Fruit fly (Drosophila melanogaster): ENCODE results near the gene CG9426.
A peak's percentile ranks its signal among the peaks of the same experiment; 100 is the strongest.

The CG9426 gene

DNA sequence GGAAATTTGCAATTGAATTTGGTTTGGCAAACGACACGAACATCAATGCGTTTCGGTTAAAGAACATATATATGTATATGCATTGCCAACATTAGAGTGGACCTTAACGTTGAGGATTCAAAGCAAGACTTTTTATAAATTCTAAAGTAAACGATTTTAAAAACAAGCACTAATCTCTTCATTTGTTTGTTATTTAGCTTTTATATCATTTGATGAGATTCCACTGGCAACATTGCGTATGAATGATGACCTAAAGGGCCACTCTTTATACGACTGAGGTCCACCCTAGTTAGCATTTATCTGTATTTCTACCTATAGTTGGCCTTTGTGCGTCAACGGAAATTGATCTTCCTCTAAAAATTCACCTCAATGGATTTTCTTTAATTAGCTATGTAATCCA is 39.0 kb upstream of the CG9426 start:
- peak; percentile 26 for TF ChIP-seq Pif1B (GFP tag; optimal IDR thresholded peaks at IDR 0.05)
- no peak for TF ChIP-seq rn (GFP tag; IDR thresholded peaks at IDR 0.05)
- TF ChIP-seq CG9948 (tag; optimal IDR thresholded peaks at IDR 0.05): no peak
- peak; percentile 53 for TF ChIP-seq CG32121 (GFP tag; IDR thresholded peaks at IDR 0.05)
- TF ChIP-seq gl (tag; optimal IDR thresholded peaks at IDR 0.05): no peak
- peak; percentile 72 for TF ChIP-seq CG4496 (GFP tag; IDR thresholded peaks at IDR 0.05)
- TF ChIP-seq Ets98B (GFP tag; IDR thresholded peaks at IDR 0.05): peak; percentile 70
- peak; percentile 67 for TF ChIP-seq CG14655 (GFP tag; optimal IDR thresholded peaks at IDR 0.05)
- TF ChIP-seq Pif1A (GFP tag; optimal IDR thresholded peaks at IDR 0.05): peak; percentile 26
- TF ChIP-seq CG8301 (tag; optimal IDR thresholded peaks at IDR 0.05): peak; percentile 60
- TF ChIP-seq CG8159 (tag; optimal IDR thresholded peaks at IDR 0.05): peak; percentile 72
- TF ChIP-seq fd96Ca (GFP tag; IDR thresholded peaks at IDR 0.05): 0 out of 3 replicates have a peak, but pooled peaks have one; percentile 50

DNA sequence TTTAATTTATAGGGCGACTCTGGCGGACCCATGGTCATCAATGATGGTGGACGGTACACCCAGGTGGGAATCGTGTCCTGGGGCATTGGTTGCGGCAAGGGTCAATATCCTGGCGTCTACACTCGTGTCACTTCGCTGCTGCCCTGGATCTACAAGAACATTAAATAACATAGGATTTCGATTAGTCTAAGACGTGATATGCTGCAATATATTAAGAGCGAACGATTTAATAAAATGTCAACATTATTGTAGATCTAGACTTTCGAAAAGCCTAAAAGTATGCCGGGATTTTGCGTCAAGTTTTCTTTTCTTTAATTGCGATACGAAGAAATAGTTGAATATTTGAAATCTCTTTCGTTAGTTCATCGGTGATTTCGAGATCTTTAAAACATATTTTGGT is 37.5 kb upstream of the CG9426 start, which contains the start of gene Naa20B:
Gene Naa20B, plus strand, starts transcription at position 301 of the 400 bp plus-strand sequence.
- TF ChIP-seq fd96Ca (GFP tag; IDR thresholded peaks at IDR 0.05) (no peak), CG17806 (tag; optimal IDR thresholded peaks at IDR 0.05) (no peak), CG32121 (GFP tag; IDR thresholded peaks at IDR 0.05) (no peak), Ets98B (GFP tag; IDR thresholded peaks at IDR 0.05) (no peak), CG13204 (GFP tag; optimal IDR thresholded peaks at IDR 0.05) (no peak), CG15710 (tag; optimal IDR thresholded peaks at IDR 0.05) (no peak)

DNA sequence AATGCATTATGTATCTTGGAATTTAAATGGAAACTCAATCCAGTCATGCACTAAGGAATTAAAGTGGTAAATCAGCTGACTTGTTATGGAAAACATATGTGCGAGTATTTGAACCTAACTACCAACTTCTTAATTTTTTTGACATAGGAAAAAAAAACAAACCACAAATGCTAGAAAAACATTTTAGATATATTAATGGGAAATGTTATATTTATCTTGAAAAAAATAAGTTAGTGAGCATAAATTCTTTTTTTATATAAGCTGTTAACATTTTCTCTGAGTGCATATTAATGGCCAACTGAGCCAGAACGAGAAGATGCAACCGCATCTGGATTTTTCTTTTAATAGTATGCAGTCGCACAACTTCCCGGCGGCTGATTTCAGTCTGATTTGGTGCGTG is 31.4 kb upstream of the CG9426 start:
- no peak for TF ChIP-seq fd96Ca (GFP tag; IDR thresholded peaks at IDR 0.05)
- TF ChIP-seq CG15710 (tag; optimal IDR thresholded peaks at IDR 0.05): peak; percentile 31
- TF ChIP-seq CG9948 (tag; optimal IDR thresholded peaks at IDR 0.05): peak; percentile 17
- TF ChIP-seq CG17806 (tag; optimal IDR thresholded peaks at IDR 0.05): peak; percentile 9
- TF ChIP-seq CG8159 (tag; optimal IDR thresholded peaks at IDR 0.05): peak; percentile 33
- TF ChIP-seq CG13204 (GFP tag; optimal IDR thresholded peaks at IDR 0.05): no peak
- TF ChIP-seq CG8301 (tag; optimal IDR thresholded peaks at IDR 0.05): peak; percentile 60
- peak; percentile 62 for TF ChIP-seq CG14655 (GFP tag; optimal IDR thresholded peaks at IDR 0.05)

DNA sequence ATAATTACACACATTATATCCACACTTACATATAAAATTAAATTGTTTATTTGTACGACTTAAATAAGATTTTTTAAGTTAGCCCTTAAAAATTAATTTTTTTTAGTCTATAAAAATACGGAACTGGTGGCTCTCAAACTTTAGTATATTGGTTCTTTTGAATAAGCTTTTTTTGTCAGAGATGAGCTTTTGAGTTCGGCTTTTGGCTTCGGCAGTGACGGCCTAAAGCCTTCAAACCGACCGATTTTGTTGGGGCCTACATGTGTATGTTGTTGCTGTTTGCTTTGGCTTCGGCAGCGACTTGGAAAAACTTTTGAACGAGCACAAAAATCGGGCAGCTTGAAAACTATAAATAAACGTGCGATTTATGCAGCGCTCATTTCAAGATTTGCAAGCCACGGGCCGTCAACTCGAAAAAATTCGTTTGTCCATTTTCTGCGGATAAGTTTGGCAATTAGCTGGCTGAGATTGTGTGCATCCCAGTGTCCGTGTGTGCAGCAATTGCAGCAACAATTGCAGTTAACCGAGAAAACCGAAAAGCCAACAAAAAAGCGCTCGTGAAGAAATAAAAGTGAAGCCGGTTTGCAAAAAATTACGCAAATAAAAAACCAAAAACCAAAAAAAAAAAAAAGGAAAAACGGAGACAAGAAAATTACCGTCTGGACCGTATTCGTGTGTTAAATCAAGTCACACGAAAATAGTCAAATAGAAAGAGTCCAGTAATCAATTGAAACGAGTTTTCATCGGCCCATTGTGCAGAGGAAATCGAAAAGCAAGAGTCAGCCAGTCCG is 26.3 kb upstream of the CG9426 start, which contains the start of gene CG16820:
Gene CG16820, plus strand, starts transcription at position 378 of the 791 bp plus-strand sequence.
- TF ChIP-seq CG10348 (GFP tag; IDR thresholded peaks at IDR 0.05) (no peak), CG12605 (GFP tag; IDR thresholded peaks at IDR 0.05) (peak; percentile 71), CG8301 (tag; optimal IDR thresholded peaks at IDR 0.05) (no peak), Ets98B (GFP tag; IDR thresholded peaks at IDR 0.05) (peak; percentile 53; the same call in 1 of the 2 replicates)

DNA sequence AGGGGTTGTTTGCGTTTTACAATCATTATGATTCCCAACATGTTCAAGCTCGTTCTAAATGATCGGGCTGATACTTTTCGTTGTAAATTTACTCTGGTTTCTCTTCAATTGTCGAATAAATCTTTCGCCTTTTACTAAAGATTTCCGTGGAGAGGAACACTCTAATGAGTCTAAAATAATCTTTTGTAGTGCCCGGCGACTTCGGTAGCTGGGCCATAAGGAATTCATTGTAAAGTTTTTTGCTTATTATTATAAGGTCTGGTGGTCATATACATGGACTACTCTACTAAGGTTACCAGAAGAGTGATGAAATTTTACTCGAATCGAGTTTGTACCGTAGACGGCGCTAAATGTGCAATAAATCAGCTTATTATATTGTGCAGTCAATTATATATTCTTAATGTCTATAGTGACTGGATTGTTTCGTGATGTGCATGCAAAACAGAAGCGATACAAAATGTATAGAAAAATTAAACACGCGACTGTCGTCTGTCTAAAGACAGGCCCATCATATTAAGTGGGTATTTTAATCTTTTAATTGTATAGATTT is 25.1 kb upstream of the CG9426 start:
- TF ChIP-seq Snoo (tag; optimal IDR thresholded peaks at IDR 0.05) (no peak), CG13204 (GFP tag; optimal IDR thresholded peaks at IDR 0.05) (no peak), rn (GFP tag; IDR thresholded peaks at IDR 0.05) (no peak), CG10348 (GFP tag; IDR thresholded peaks at IDR 0.05) (no peak), CG8301 (tag; optimal IDR thresholded peaks at IDR 0.05) (no peak), CG32121 (GFP tag; IDR thresholded peaks at IDR 0.05) (no peak), CG15710 (tag; optimal IDR thresholded peaks at IDR 0.05) (no peak), CG4496 (GFP tag; IDR thresholded peaks at IDR 0.05) (no peak), CG34367 (tag; optimal IDR thresholded peaks at IDR 0.05) (no peak), CG14655 (GFP tag; optimal IDR thresholded peaks at IDR 0.05) (no peak), EcR (GFP tag; optimal IDR thresholded peaks at IDR 0.05) (no peak), CG9948 (tag; optimal IDR thresholded peaks at IDR 0.05) (no peak), Ets98B (GFP tag; IDR thresholded peaks at IDR 0.05) (no peak)

DNA sequence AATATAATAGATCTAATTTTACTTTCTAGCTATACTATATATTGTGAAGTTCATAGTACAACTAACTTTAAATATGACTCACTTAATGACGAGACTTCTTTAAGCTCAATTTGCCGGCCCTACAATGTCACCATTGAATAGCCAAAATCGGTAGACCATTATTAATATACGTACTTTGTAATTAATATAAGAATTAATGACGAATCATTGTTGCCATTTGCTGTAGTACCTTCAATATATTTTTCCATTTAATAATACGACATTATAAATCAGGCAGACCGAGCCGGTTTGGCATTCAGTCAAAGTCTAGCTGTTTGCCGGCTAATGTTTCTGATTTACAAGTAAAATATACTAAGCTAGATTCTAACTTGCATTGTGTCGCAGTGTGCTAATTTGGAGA is 20.0 kb upstream of the CG9426 start, which contains the start of gene Jhbp13:
Gene Jhbp13, plus strand, starts transcription at position 301 of the 400 bp plus-strand sequence.
- TF ChIP-seq CG14655 (GFP tag; optimal IDR thresholded peaks at IDR 0.05): no peak
- TF ChIP-seq rn (GFP tag; IDR thresholded peaks at IDR 0.05): no peak
- TF ChIP-seq Pif1B (GFP tag; optimal IDR thresholded peaks at IDR 0.05): no peak
- no peak for TF ChIP-seq Ets98B (GFP tag; IDR thresholded peaks at IDR 0.05)
- no peak for TF ChIP-seq D1 (tag; optimal IDR thresholded peaks at IDR 0.05)
- no peak for TF ChIP-seq Pif1A (GFP tag; optimal IDR thresholded peaks at IDR 0.05)
- TF ChIP-seq gl (tag; optimal IDR thresholded peaks at IDR 0.05): no peak
- no peak for TF ChIP-seq CG8159 (tag; optimal IDR thresholded peaks at IDR 0.05)
- no peak for TF ChIP-seq EcR (GFP tag; optimal IDR thresholded peaks at IDR 0.05)
- no peak for TF ChIP-seq CG4496 (GFP tag; IDR thresholded peaks at IDR 0.05)

DNA sequence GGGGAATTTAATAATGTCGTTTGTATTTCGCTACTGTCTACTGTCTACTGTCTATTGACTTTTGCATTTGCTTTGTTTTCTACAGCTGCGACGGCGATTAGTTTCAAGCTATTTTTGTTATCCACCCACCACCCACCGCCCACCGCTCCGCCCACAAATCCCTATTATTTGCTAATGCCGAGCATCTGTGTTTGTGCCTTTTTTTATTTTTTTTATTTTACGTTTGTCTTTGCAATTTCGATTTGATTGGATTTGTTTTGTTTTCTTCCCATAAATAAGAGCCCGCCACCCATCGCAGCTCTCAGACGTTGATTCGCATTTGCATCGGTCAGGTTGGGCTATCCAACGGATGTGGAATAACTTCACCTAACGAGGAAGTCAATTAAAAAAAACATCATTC is 16.5 kb upstream of the CG9426 start, which contains the start of gene Jhbp14:
Gene Jhbp14, plus strand, starts transcription at position 301 of the 400 bp plus-strand sequence.
- TF ChIP-seq CG17806 (tag; optimal IDR thresholded peaks at IDR 0.05): no peak
- TF ChIP-seq EcR (GFP tag; optimal IDR thresholded peaks at IDR 0.05): no peak
- TF ChIP-seq CG12605 (GFP tag; IDR thresholded peaks at IDR 0.05): no peak
- no peak for TF ChIP-seq gl (tag; optimal IDR thresholded peaks at IDR 0.05)
- no peak for TF ChIP-seq CG13204 (GFP tag; optimal IDR thresholded peaks at IDR 0.05)
- no peak for TF ChIP-seq CG34367 (tag; optimal IDR thresholded peaks at IDR 0.05)
- no peak for TF ChIP-seq CG10348 (GFP tag; IDR thresholded peaks at IDR 0.05)
- TF ChIP-seq CG8301 (tag; optimal IDR thresholded peaks at IDR 0.05): no peak
- TF ChIP-seq CG14655 (GFP tag; optimal IDR thresholded peaks at IDR 0.05): no peak
- TF ChIP-seq Ets98B (GFP tag; IDR thresholded peaks at IDR 0.05): no peak
- no peak for TF ChIP-seq D1 (tag; optimal IDR thresholded peaks at IDR 0.05)
- TF ChIP-seq Pif1A (GFP tag; optimal IDR thresholded peaks at IDR 0.05): no peak
- no peak for TF ChIP-seq CG4496 (GFP tag; IDR thresholded peaks at IDR 0.05)
- no peak for TF ChIP-seq CG9948 (tag; optimal IDR thresholded peaks at IDR 0.05)
- no peak for TF ChIP-seq CG32121 (GFP tag; IDR thresholded peaks at IDR 0.05)
- no peak for TF ChIP-seq Pif1B (GFP tag; optimal IDR thresholded peaks at IDR 0.05)
- TF ChIP-seq Snoo (tag; optimal IDR thresholded peaks at IDR 0.05): no peak
